Fruit fly (Drosophila melanogaster): ENCODE results near the gene 2mit.

Gene 2mit

dm6 chr3R:13088395-13088794 lies 67.1 kb downstream of the 2mit start, which contains the start of gene timeout (continued):
- TF ChIP-seq kay (GFP tag; optimal IDR thresholded peaks at IDR 0.05) (no peak), CG2116 (GFP tag; optimal IDR thresholded peaks at IDR 0.05) (peak; percentile 94), Oaz (GFP tag; IDR thresholded peaks at IDR 0.05) (no peak), D19A (tag; optimal IDR thresholded peaks at IDR 0.05) (no peak), gt (GFP tag; IDR thresholded peaks at IDR 0.05) (no peak), Bgb (GFP tag; IDR thresholded peaks at IDR 0.05; ENCODE audit: partially characterized antibody) (peak; percentile 70), CG17361 (GFP tag; IDR thresholded peaks at IDR 0.05) (no peak), CG4282 (GFP tag; optimal IDR thresholded peaks at IDR 0.05) (no peak), unc-4 (GFP tag; IDR thresholded peaks at IDR 0.05; ENCODE audit: partially characterized antibody) (peak; percentile 73), CG32532 (GFP tag; IDR thresholded peaks at IDR 0.05) (no peak), BEAF-32 (GFP tag; optimal IDR thresholded peaks at IDR 0.05) (peak; percentile 75), fu2 (GFP tag; optimal IDR thresholded peaks at IDR 0.05) (no peak), Hmr (GFP tag; optimal IDR thresholded peaks at IDR 0.05) (no peak), CG13287 (GFP tag; IDR thresholded peaks at IDR 0.05; ENCODE audit: partially characterized antibody) (peak; percentile 88), slou (GFP tag; optimal IDR thresholded peaks at IDR 0.05) (no peak), CG12236 (GFP tag; optimal IDR thresholded peaks at IDR 0.05) (no peak), CG4424 (GFP tag; optimal IDR thresholded peaks at IDR 0.05) (no peak), CG13624 (GFP tag; optimal IDR thresholded peaks at IDR 0.05) (no peak), CrebB (tag; optimal IDR thresholded peaks at IDR 0.05) (no peak), Optix (GFP tag; IDR thresholded peaks at IDR 0.05) (no peak), CG14014 (GFP tag; IDR thresholded peaks at IDR 0.05) (no peak), Atf3 (GFP tag; optimal IDR thresholded peaks at IDR 0.05) (no peak), HmgZ (tag; optimal IDR thresholded peaks at IDR 0.05) (peak; percentile 2), tna (GFP tag; IDR thresholded peaks at IDR 0.05; ENCODE audit: partially characterized antibody) (peak; percentile 59), fd96Cb (tag; optimal IDR thresholded peaks at IDR 0.05) (no peak), pb (GFP tag; optimal IDR thresholded peaks at IDR 0.05) (no peak), knrl (GFP tag; IDR thresholded peaks at IDR 0.05; ENCODE audit: partially characterized antibody) (peak; percentile 74; the same call in 2 of the 3 replicates), tgo (GFP tag; IDR thresholded peaks at IDR 0.05) (no peak), CG10274 (GFP tag; optimal IDR thresholded peaks at IDR 0.05) (no peak), CG11560 (tag; IDR thresholded peaks at IDR 0.05) (no peak), ssp (GFP tag; IDR thresholded peaks at IDR 0.05) (no peak), CG18011 (GFP tag; optimal IDR thresholded peaks at IDR 0.05) (no peak), CG6272 (GFP tag; IDR thresholded peaks at IDR 0.05) (no peak), CG10431 (GFP tag; optimal IDR thresholded peaks at IDR 0.05) (no peak), bowl (GFP tag; IDR thresholded peaks at IDR 0.05) (no peak), insv (GFP tag; optimal IDR thresholded peaks at IDR 0.05) (peak in 1 of 2 experiments; percentile 88), Kr (GFP tag; optimal IDR thresholded peaks at IDR 0.05) (no peak), vvl (GFP tag; IDR thresholded peaks at IDR 0.05) (peak; percentile 88), CG17829 (tag; optimal IDR thresholded peaks at IDR 0.05) (peak; percentile 23), caup (GFP tag; optimal IDR thresholded peaks at IDR 0.05; ENCODE audit: severe bottlenecking) (no peak), dimm (GFP tag; IDR thresholded peaks at IDR 0.05) (no peak), CG15601 (tag; optimal IDR thresholded peaks at IDR 0.05) (no peak), jumu (GFP tag; optimal IDR thresholded peaks at IDR 0.05) (no peak), Nf-YC (tag; optimal IDR thresholded peaks at IDR 0.05) (no peak), CG13775 (GFP tag; optimal IDR thresholded peaks at IDR 0.05) (no peak), CG7987 (GFP tag; optimal IDR thresholded peaks at IDR 0.05) (no peak), CG11456 (GFP tag; IDR thresholded peaks at IDR 0.05) (no peak), Ets97D (GFP tag; optimal IDR thresholded peaks at IDR 0.05) (peak; percentile 73), CG4328 (GFP tag; optimal IDR thresholded peaks at IDR 0.05) (no peak), lola (GFP tag; optimal IDR thresholded peaks at IDR 0.05) (no peak), zen (tag; optimal IDR thresholded peaks at IDR 0.05) (peak; percentile 66)

Data from whole organism, embryonic.